Worm (Caenorhabditis elegans) whole organism, L1 larva: ENCODE measurements around the gene ads-1.
A peak's percentile ranks its signal among the peaks of the same experiment; 100 is the strongest.

ENCODE experiments used
- C04F5.9 ChIP-seq: sonication (generic microtip); optimal IDR thresholded peaks from 2 replicates; lab custom pipeline; 2016; ENCODE audit warnings: missing genetic modification characterization, missing compliant biosample characterization
- C16A3.4 ChIP-seq: fragments of 150-350 bp; optimal IDR thresholded peaks from 2 replicates; lab custom pipeline; 2014; ENCODE audit warnings: missing biosample characterization, missing genetic modification characterization
- blmp-1 ChIP-seq: fragments of 150-350 bp; optimal IDR thresholded peaks from 2 replicates; lab custom pipeline; 2014; ENCODE audit warnings: missing biosample characterization, missing genetic modification characterization
- ceh-88 ChIP-seq: fragments of 200-800 bp; sonication (Bioruptor generic); IDR thresholded peaks from 2 replicates; pipeline ENCODE4 v1.3.6; 2022; ENCODE audit warnings: missing genetic modification characterization, missing compliant biosample characterization
- ces-1 ChIP-seq: fragments of 150-350 bp; optimal IDR thresholded peaks from 2 replicates; lab custom pipeline; 2014; ENCODE audit warnings: missing biosample characterization, missing genetic modification reagents, missing genetic modification characterization
- efl-3 ChIP-seq: fragments of 200-800 bp; sonication (Bioruptor generic); optimal IDR thresholded peaks from 2 replicates; lab custom pipeline; 2018; ENCODE audit warnings: mild to moderate bottlenecking, missing genetic modification characterization, missing compliant biosample characterization
- elt-2 ChIP-seq: sonication (generic microtip); optimal IDR thresholded peaks from 2 replicates; lab custom pipeline; 2016; ENCODE audit warnings: missing genetic modification characterization, mild to moderate bottlenecking, inconsistent platforms, missing compliant biosample characterization, missing genetic modification reagents
- fkh-10 ChIP-seq: sonication (generic microtip); optimal IDR thresholded peaks from 2 replicates; lab custom pipeline; 2017; ENCODE audit warnings: missing biosample characterization, missing genetic modification reagents, missing genetic modification characterization
- fos-1 ChIP-seq: fragments of 150-350 bp; optimal IDR thresholded peaks from 2 replicates; lab custom pipeline; 2014; ENCODE audit warnings: missing biosample characterization, missing genetic modification characterization
- grh-1 ChIP-seq: fragments of 200-800 bp; sonication (Bioruptor generic); IDR thresholded peaks from 2 replicates; pipeline ENCODE4 v1.3.6; 2022; ENCODE audit warnings: missing genetic modification reagents, missing genetic modification characterization, missing compliant biosample characterization
- hlh-4 ChIP-seq: sonication (generic microtip); optimal IDR thresholded peaks from 2 replicates; lab custom pipeline; 2016; ENCODE audit warnings: mild to moderate bottlenecking, missing genetic modification characterization, missing compliant biosample characterization
- hpl-2 ChIP-seq: fragments of 150-350 bp; optimal IDR thresholded peaks from 2 replicates; lab custom pipeline; 2014; ENCODE audit warnings: missing biosample characterization, missing genetic modification reagents, missing genetic modification characterization
- isw-1 ChIP-seq: fragments of 200-800 bp; sonication (Bioruptor generic); IDR thresholded peaks from 2 replicates; pipeline ENCODE4 v1.3.6; 2022; ENCODE audit warnings: missing genetic modification characterization, missing compliant biosample characterization
- lin-15B ChIP-seq: fragments of 150-350 bp; sonication (generic microtip); optimal IDR thresholded peaks from 3 replicates; lab custom pipeline; 2014; ENCODE audit warnings: missing biosample characterization, missing genetic modification characterization
- lin-39 ChIP-seq: fragments of 150-350 bp; optimal IDR thresholded peaks from 2 replicates; lab custom pipeline; 2014; ENCODE audit warnings: missing biosample characterization, missing genetic modification reagents, missing genetic modification characterization
- mdl-1 ChIP-seq, 2 experiments: fragments of 150-350 bp; optimal IDR thresholded peaks; 2 replicates each; lab custom pipeline; 2014 to 2017; ENCODE audit warnings: missing biosample characterization in 2 of 2, missing genetic modification characterization in 2 of 2, inconsistent platforms in 1 of 2
- mef-2 ChIP-seq: fragments of 150-350 bp; optimal IDR thresholded peaks from 2 replicates; lab custom pipeline; 2014; ENCODE audit warnings: missing biosample characterization, missing genetic modification characterization
- mep-1 ChIP-seq: fragments of 150-350 bp; optimal IDR thresholded peaks from 2 replicates; lab custom pipeline; 2014; ENCODE audit warnings: missing biosample characterization, missing genetic modification characterization
- nhr-11 ChIP-seq: fragments of 150-350 bp; optimal IDR thresholded peaks from 2 replicates; lab custom pipeline; 2014; ENCODE audit warnings: missing biosample characterization, missing genetic modification characterization
- nhr-28 ChIP-seq: fragments of 150-350 bp; optimal IDR thresholded peaks from 2 replicates; lab custom pipeline; 2014; ENCODE audit warnings: missing biosample characterization, missing genetic modification characterization
- nhr-71 ChIP-seq: sonication (generic microtip); optimal IDR thresholded peaks from 2 replicates; lab custom pipeline; 2016; ENCODE audit warnings: mild to moderate bottlenecking, missing genetic modification characterization, moderate library complexity, missing compliant biosample characterization
- nhr-76 ChIP-seq: sonication (generic microtip); optimal IDR thresholded peaks from 2 replicates; lab custom pipeline; 2017; ENCODE audit warnings: missing biosample characterization, missing genetic modification characterization
- nhr-85 ChIP-seq: sonication (generic microtip); peaks from one replicate; lab custom pipeline; 2016; ENCODE audit warnings: missing genetic modification characterization, inconsistent platforms, missing compliant biosample characterization
- pqm-1 ChIP-seq: sonication (generic microtip); optimal IDR thresholded peaks from 3 replicates; lab custom pipeline; 2017; ENCODE audit warnings: missing biosample characterization, missing genetic modification characterization
- rnt-1 ChIP-seq: sonication (generic microtip); optimal IDR thresholded peaks from 2 replicates; lab custom pipeline; 2016; ENCODE audit warnings: mild to moderate bottlenecking, missing genetic modification characterization, moderate library complexity, missing compliant biosample characterization
- skn-1 ChIP-seq: fragments of 150-350 bp; optimal IDR thresholded peaks from 2 replicates; lab custom pipeline; 2014; ENCODE audit warnings: missing biosample characterization, missing genetic modification characterization
- sptf-1 ChIP-seq: fragments of 150-350 bp; optimal IDR thresholded peaks from 2 replicates; lab custom pipeline; 2014; ENCODE audit warnings: missing biosample characterization, missing genetic modification characterization
- tbx-2 ChIP-seq: sonication (generic microtip); optimal IDR thresholded peaks from 2 replicates; lab custom pipeline; 2016; ENCODE audit warnings: missing genetic modification characterization, missing compliant biosample characterization
- xbp-1 ChIP-seq: sonication (generic microtip); optimal IDR thresholded peaks from 2 replicates; lab custom pipeline; 2016; ENCODE audit warnings: missing genetic modification characterization, missing compliant biosample characterization
- ztf-11 ChIP-seq, 2 experiments: sonication (generic microtip); optimal IDR thresholded peaks; 2 replicates each; lab custom pipeline; 2016 to 2017; ENCODE audit warnings: missing genetic modification characterization in 2 of 2, missing biosample characterization in 1 of 2, missing compliant biosample characterization in 1 of 2
- ztf-4 ChIP-seq: fragments of 150-350 bp; optimal IDR thresholded peaks from 2 replicates; lab custom pipeline; 2014; ENCODE audit warnings: missing biosample characterization, missing genetic modification characterization

ads-1 gene

DNA sequence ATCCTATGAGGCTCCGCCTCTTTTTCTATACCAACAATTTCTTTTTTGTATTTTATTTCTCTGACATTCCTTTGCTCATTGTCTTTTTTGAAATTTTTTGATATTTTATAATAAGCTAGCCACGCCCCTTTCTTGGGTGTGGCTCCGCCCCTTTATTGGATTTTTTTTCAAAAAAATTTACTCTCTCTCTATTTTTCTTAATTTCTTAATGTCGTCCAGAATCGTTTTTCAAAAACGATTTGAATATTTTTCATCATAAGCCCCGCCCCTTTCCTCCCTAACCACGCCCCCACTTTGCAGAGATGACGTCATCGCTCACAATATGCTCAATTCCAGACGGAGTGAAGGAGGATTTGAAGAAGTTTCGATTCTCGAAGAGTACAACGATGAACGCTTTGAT is 16.8 kb upstream of the ads-1 start, which contains the start of gene Y50D7A.10:
Gene Y50D7A.10 (plus strand): TSS at position 301 of the 400 bp plus-strand sequence.
- TF ChIP-seq C04F5.9 (no peak), mdl-1 (tag; optimal IDR thresholded peaks at IDR 0.05; lab: Kevin White, UChicago) (no peak), nhr-85 (tag; lab: Kevin White, UChicago) (peak; percentile 12)

DNA sequence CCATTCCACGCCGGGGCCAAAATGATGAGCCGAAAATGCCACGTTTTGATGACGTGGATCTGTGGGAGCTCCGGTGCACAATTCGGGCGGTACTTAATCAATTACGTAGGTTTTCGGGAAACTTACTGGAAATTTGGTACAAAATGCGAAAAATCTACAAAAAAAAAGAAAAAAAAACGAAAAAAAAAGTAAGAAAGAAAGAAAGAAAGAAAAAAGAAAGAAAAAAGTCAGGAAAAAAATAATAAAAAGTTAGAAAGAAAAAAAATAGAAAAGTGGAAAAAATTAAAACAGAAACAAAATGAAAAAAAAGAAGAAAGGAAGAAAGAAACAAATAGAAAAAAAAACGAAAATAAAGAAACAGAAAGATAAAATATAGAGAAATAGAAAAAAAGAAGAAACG is 14.5 kb upstream of the ads-1 start:
- no peak for TF ChIP-seq ceh-88 (GFP tag; lab: Robert Waterston, UW)
- no peak for TF ChIP-seq nhr-28 (tag; lab: Kevin White, UChicago)
- TF ChIP-seq skn-1 (tag; lab: Kevin White, UChicago) = no peak
- TF ChIP-seq sptf-1 = peak; percentile 25
- no peak for TF ChIP-seq xbp-1 (tag; lab: Kevin White, UChicago)
- no peak for TF ChIP-seq nhr-71 (tag; lab: Kevin White, UChicago)

DNA sequence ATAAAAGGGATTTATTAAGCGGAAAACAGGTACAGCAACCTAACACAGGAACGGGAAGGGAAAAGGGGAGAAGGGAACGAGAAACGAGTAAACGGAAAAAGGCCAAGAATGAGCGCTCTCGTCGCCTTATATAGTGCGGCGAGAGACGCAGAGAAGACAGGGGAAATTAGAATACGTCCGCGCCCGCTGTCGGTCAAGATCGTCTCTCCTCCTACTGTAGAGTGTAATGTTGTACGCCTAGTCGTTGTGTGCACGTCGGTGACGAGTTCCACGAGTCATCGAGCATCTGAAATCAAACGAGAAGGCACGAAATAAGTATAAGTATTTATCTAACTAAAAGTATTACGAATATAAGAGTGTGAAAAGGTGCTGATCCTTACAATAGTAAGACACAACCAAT is 12.8 kb upstream of the ads-1 start:
- no peak for TF ChIP-seq ceh-88 (GFP tag; lab: Robert Waterston, UW)
- no peak for TF ChIP-seq efl-3
- TF ChIP-seq fkh-10 (GFP tag; lab: Kevin White, UChicago) = no peak
- TF ChIP-seq skn-1 (tag; lab: Kevin White, UChicago) = no peak
- TF ChIP-seq nhr-11 (tag; lab: Kevin White, UChicago) = no peak
- no peak for TF ChIP-seq blmp-1
- TF ChIP-seq hlh-4 (tag; lab: Kevin White, UChicago) = no peak
- no peak for TF ChIP-seq tbx-2 (tag; lab: Kevin White, UChicago)

DNA sequence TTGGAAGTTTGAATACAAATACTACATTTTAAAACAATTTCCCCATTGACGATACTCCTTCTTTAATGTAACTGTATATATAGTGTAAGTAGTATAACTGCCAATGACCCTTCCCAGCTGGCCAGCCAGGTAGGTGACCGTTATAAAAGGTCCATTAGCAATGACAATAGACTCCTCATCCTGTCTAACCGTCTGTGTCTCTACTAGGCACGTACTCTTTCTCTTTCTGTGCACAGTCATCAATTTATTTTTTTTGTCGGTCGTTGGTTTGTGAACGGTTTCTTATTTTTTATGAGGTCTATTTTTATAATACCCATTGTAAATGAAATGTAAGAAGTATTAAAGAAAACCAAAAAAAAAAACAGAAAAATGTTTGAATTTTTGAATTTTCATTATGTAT is 6.2 kb upstream of the ads-1 start:
- TF ChIP-seq mef-2 (tag; lab: Kevin White, UChicago) (no peak), grh-1 (GFP tag; lab: Robert Waterston, UW) (no peak), sptf-1 (no peak), tbx-2 (tag; lab: Kevin White, UChicago) (no peak), lin-15B (tag; lab: Kevin White, UChicago) (no peak), mep-1 (tag; lab: Kevin White, UChicago) (no peak), mdl-1 (tag; optimal IDR thresholded peaks at IDR 0.05; lab: Kevin White, UChicago) (no peak), ces-1 (GFP tag; lab: Kevin White, UChicago) (no peak)

DNA sequence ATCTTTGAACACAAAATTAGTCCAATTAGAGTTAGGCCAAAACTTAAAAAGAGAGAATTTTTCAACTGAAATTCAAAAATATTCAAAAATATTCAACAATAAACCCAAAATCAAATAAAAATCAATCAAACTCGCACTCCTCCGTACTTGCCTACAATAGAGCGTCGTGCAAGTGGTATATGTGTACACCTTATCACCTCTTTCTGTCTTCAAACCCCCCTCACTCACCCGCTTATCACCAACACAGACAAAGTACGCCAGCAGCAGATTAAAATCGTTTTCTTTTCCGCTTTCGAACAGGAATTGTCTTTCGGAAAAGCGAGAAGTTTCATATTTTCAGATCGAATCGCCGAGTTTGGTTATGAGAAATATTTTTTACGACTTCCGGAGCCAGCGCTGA is 864 bp upstream of the ads-1 start:
- TF ChIP-seq nhr-76 (tag; lab: Kevin White, UChicago) (no peak), elt-2 (tag; lab: Kevin White, UChicago) (peak; percentile 43)

DNA sequence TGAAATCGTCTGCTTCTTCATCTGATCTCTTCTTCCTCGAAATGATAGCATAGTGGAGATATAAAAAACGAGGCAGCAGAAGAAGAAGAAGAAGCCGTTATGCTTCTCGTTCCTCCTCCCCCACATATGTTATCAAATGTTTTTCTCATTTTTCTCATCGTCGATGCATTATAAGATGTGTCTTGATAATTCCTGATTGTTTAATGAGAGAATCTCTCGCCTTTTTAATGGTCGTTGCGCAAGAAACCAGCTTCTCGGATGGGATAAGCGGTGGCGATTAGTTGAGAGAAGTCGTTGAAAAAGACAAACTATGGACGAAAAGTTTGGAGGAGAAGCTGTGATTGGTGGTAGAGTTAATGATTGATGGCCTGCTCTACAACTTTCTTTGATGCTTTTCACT is 3.8 kb downstream of the ads-1 start, which contains the start of gene Y50D7A.13:
Gene Y50D7A.13 (minus strand): TSS at position 101 of the 400 bp plus-strand sequence.
- TF ChIP-seq ztf-11 (tag; optimal IDR thresholded peaks at IDR 0.05; lab: Kevin White, UChicago) (no peak), ceh-88 (GFP tag; lab: Robert Waterston, UW) (no peak), fos-1 (tag; lab: Kevin White, UChicago) (no peak), fkh-10 (GFP tag; lab: Kevin White, UChicago) (no peak), ztf-4 (tag; lab: Kevin White, UChicago) (no peak), C16A3.4 (tag; lab: Kevin White, UChicago) (no peak), nhr-28 (tag; lab: Kevin White, UChicago) (no peak), lin-39 (no peak)

DNA sequence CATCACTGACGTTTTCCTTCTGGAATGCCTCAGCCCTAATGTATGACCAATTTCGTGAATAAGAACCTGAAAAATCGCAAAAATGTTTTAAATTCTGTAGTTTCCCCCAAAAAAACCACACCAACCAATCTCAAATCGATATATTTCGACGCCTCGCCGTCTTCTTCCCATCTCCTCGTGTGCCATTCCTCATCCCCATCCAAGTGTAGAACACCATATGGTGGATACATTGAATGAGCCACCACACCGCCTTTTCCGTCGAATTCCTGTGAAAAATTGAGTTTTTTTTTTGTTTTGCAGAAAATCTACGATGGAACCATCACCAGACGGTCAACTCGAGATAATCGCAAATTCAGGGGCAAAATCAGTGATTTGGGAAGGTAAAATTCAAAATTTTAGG is 6.0 kb downstream of the ads-1 start, which contains the start of gene Y50D7A.1:
Gene Y50D7A.1 (plus strand): TSS at position 301 of the 400 bp plus-strand sequence.
- TF ChIP-seq hpl-2 (GFP tag; lab: Kevin White, UChicago) (no peak), rnt-1 (tag; lab: Kevin White, UChicago) (no peak), isw-1 (GFP tag; lab: Robert Waterston, UW) (no peak), pqm-1 (tag; lab: Kevin White, UChicago) (no peak)
